Fruit fly (Drosophila melanogaster): ENCODE data around the gene Npc2c.
A peak's percentile ranks its signal among the peaks of the same experiment; 100 is the strongest.

Gene Npc2c

dm6 chr3R:10042664-10043372, 17.2 kb upstream of the Npc2c start, which contains the start of the genes Mical and CG3909 (continued):
- TF ChIP-seq lola (GFP tag; optimal IDR thresholded peaks at IDR 0.05) = peak in 1 of 3 experiments; percentile 84
- TF ChIP-seq CG17328 (GFP tag; IDR thresholded peaks at IDR 0.05) = peak; percentile 86
- no peak for TF ChIP-seq Dip2 (GFP tag; IDR thresholded peaks at IDR 0.05)
- no peak for TF ChIP-seq pum (GFP tag; optimal IDR thresholded peaks at IDR 0.05)
- no peak for TF ChIP-seq Neu2 (GFP tag; optimal IDR thresholded peaks at IDR 0.05; ENCODE audit: borderline replicate concordance)
- peak; percentile 91 for TF ChIP-seq ranshi (GFP tag; IDR thresholded peaks at IDR 0.05)
- peak; percentile 88 for TF ChIP-seq Ada2b (GFP tag; IDR thresholded peaks at IDR 0.05)
- peak; percentile 77; the same call in 1 of the 2 replicates for TF ChIP-seq toy (GFP tag; IDR thresholded peaks at IDR 0.05)
- no peak for TF ChIP-seq yki (optimal IDR thresholded peaks at IDR 0.05)
- peak; percentile 90 for TF ChIP-seq CG6689 (GFP tag; IDR thresholded peaks at IDR 0.05)
- no peak for TF ChIP-seq bigmax (GFP tag; optimal IDR thresholded peaks at IDR 0.05)
- TF ChIP-seq odd (GFP tag; optimal IDR thresholded peaks at IDR 0.05) = peak; percentile 28
- peak; percentile 37 for TF ChIP-seq Ets97D (GFP tag; optimal IDR thresholded peaks at IDR 0.05)
- TF ChIP-seq org-1 (GFP tag; optimal IDR thresholded peaks at IDR 0.05) = peak; percentile 16
- TF ChIP-seq pan (optimal IDR thresholded peaks at IDR 0.05) = no peak
- TF ChIP-seq pan (GFP tag; optimal IDR thresholded peaks at IDR 0.05 in 1 of 2, IDR thresholded peaks at IDR 0.05 in 1 of 2) = peak in 1 of 2 experiments; percentile 95
- peak; percentile 71 for TF ChIP-seq oc (tag; optimal IDR thresholded peaks at IDR 0.05)
- TF ChIP-seq NK7.1 (GFP tag; optimal IDR thresholded peaks at IDR 0.05) = no peak
- peak in 1 of 2 experiments; percentile 66 for TF ChIP-seq Eip74EF (GFP tag; optimal IDR thresholded peaks at IDR 0.05)
- peak; percentile 67 for TF ChIP-seq cwo (GFP tag; optimal IDR thresholded peaks at IDR 0.05)
- TF ChIP-seq p53 (GFP tag; optimal IDR thresholded peaks at IDR 0.05) = no peak
- no peak for TF ChIP-seq CG9876 (GFP tag; optimal IDR thresholded peaks at IDR 0.05)
- TF ChIP-seq Lim3 (GFP tag; IDR thresholded peaks at IDR 0.05) = 0 out of 2 replicates have a peak, but pooled peaks have one; percentile 29
- no peak for TF ChIP-seq Trl (optimal IDR thresholded peaks at IDR 0.05)
- TF ChIP-seq Trl (GFP tag; optimal IDR thresholded peaks at IDR 0.05) = peak; percentile 58
- no peak for TF ChIP-seq gro (GFP tag; optimal IDR thresholded peaks at IDR 0.05)
- no peak for TF ChIP-seq da (GFP tag; optimal IDR thresholded peaks at IDR 0.05)
- TF ChIP-seq ro (GFP tag; IDR thresholded peaks at IDR 0.05) = no peak; the same call in 1 of the 2 replicates
- TF ChIP-seq CG4617 (GFP tag; optimal IDR thresholded peaks at IDR 0.05; ENCODE audit: borderline replicate concordance) = peak; percentile 34
- TF ChIP-seq CG30403 (GFP tag; optimal IDR thresholded peaks at IDR 0.05) = peak; percentile 85
- peak; percentile 38; the same call in 1 of the 3 replicates for TF ChIP-seq vnd (GFP tag; IDR thresholded peaks at IDR 0.05; ENCODE audit: partially characterized antibody)
- peak; percentile 89 for TF ChIP-seq B-H1 (GFP tag; IDR thresholded peaks at IDR 0.05)
- TF ChIP-seq CG2120 (GFP tag; optimal IDR thresholded peaks at IDR 0.05) = peak; percentile 83
- peak; percentile 40 for TF ChIP-seq pnt (GFP tag; optimal IDR thresholded peaks at IDR 0.05)
- peak; percentile 46 for TF ChIP-seq Ravus (GFP tag; IDR thresholded peaks at IDR 0.05)
- no peak for TF ChIP-seq CG17912 (GFP tag; optimal IDR thresholded peaks at IDR 0.05)
- peak; percentile 32 for TF ChIP-seq CG5180 (GFP tag; optimal IDR thresholded peaks at IDR 0.05)
- TF ChIP-seq ac (GFP tag; optimal IDR thresholded peaks at IDR 0.05) = no peak
- TF ChIP-seq CG1602 (GFP tag; optimal IDR thresholded peaks at IDR 0.05) = peak; percentile 83
- peak; percentile 75 for TF ChIP-seq gcm (GFP tag; optimal IDR thresholded peaks at IDR 0.05)
- TF ChIP-seq MBD-R2 (GFP tag; IDR thresholded peaks at IDR 0.05) = peak; percentile 91
- no peak for TF ChIP-seq h (optimal IDR thresholded peaks at IDR 0.05)
- TF ChIP-seq unpg (GFP tag; optimal IDR thresholded peaks at IDR 0.05) = peak; percentile 88
- peak; percentile 5 for TF ChIP-seq CrebB (tag; optimal IDR thresholded peaks at IDR 0.05)
- peak; percentile 75; the same call in 2 of the 3 replicates for TF ChIP-seq H15 (GFP tag; IDR thresholded peaks at IDR 0.05)
- peak; percentile 92 for TF ChIP-seq CG34422 (GFP tag; IDR thresholded peaks at IDR 0.05)
- no peak for TF ChIP-seq CG1792 (GFP tag; optimal IDR thresholded peaks at IDR 0.05)
- TF ChIP-seq Mes4 (GFP tag; optimal IDR thresholded peaks at IDR 0.05) = no peak
- TF ChIP-seq CG8478 (optimal IDR thresholded peaks at IDR 0.05) = no peak
- peak; percentile 69 for TF ChIP-seq CG4328 (GFP tag; optimal IDR thresholded peaks at IDR 0.05)
- peak; percentile 65 for TF ChIP-seq CG10147 (GFP tag; optimal IDR thresholded peaks at IDR 0.05)

Data from whole organism, embryonic.